Worm (Caenorhabditis elegans): ENCODE results near the gene srz-62.

- TF ChIP-seq T22C8.4 (GFP tag; IDR thresholded peaks at IDR 0.05), result no peak
- no peak for TF ChIP-seq med-1 (GFP tag; optimal IDR thresholded peaks at IDR 0.05; ENCODE audit: insufficient read depth)
- TF ChIP-seq klf-2 (GFP tag; conservative IDR thresholded peaks at IDR 0.05), result no peak
- no peak for TF ChIP-seq flt-1 (GFP tag; IDR thresholded peaks at IDR 0.05)
- no peak for TF ChIP-seq ref-1 (GFP tag; conservative IDR thresholded peaks at IDR 0.05)
- TF ChIP-seq ztf-23 (GFP tag; IDR thresholded peaks at IDR 0.05), result no peak
- no peak for TF ChIP-seq tab-1 (GFP tag; IDR thresholded peaks at IDR 0.05)
- no peak for TF ChIP-seq ztf-29 (GFP tag; IDR thresholded peaks at IDR 0.05)
Measured at ce11 chrIV:3864944-3865343, 35.4 kb upstream of the srz-62 start, which contains the start of gene aat-8.
